Fruit fly (Drosophila melanogaster) S2 (cell line): ENCODE measurements around the gene Pp2B-14D.

Experiments used
- CG8478 ChIP-seq: fragments of >200 bp; optimal IDR thresholded peaks from 2 replicates; lab custom pipeline; 2018
- CTCF ChIP-seq, 2 experiments: fragments of >200 bp; optimal IDR thresholded peaks; 2 replicates each; lab custom pipeline; 2018

DNA sequence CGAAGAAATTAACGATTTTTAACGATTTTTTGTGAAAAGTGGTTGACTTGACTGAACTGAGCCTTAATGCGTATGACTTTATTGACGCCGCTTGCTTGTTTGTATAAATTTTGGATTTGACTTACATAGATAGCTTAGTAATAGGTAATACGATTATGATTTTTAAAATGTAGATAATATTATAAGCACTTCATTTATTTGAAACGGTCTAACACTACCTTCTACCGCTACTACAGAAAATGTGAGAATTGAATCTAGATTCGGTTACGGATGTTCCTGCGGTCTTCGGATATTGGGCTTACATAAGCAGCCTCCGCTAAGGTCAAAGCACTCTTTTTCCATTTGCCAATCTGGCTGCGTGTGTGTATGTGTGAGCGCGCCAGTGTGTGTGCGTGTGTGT lies 34.5 kb downstream of the Pp2B-14D start, which contains the start of gene Cnx14D:
- TF ChIP-seq CG8478 (lab: Kevin White, UChicago): no peak
- no peak for TF ChIP-seq CTCF (optimal IDR thresholded peaks at IDR 0.05; lab: Kevin White, UChicago)
